Fruit fly (Drosophila melanogaster): ENCODE data around the gene CG31007.

Gene CG31007

dm6 chr3R:30992357-30992756, at the start of gene CG31007:
Gene CG31007, minus strand, starts transcription at chr3R:30992457.
- TF ChIP-seq CG14711 (tag; optimal IDR thresholded peaks at IDR 0.05) = no peak
- TF ChIP-seq CG5204 (GFP tag; optimal IDR thresholded peaks at IDR 0.05) = no peak
- TF ChIP-seq Crg-1 (GFP tag; optimal IDR thresholded peaks at IDR 0.05) = no peak
- no peak for TF ChIP-seq CG12768 (GFP tag; optimal IDR thresholded peaks at IDR 0.05)
- TF ChIP-seq cic (GFP tag; optimal IDR thresholded peaks at IDR 0.05) = no peak
- no peak for TF ChIP-seq bab1 (GFP tag; optimal IDR thresholded peaks at IDR 0.05)
- TF ChIP-seq CG7101 (tag; optimal IDR thresholded peaks at IDR 0.05) = no peak
- no peak for TF ChIP-seq tj (GFP tag; optimal IDR thresholded peaks at IDR 0.05)
- TF ChIP-seq CG7045 (GFP tag; optimal IDR thresholded peaks at IDR 0.05) = no peak
- no peak for TF ChIP-seq ovo (GFP tag; optimal IDR thresholded peaks at IDR 0.05)
- TF ChIP-seq kay (GFP tag; ENCODE audit: borderline replicate concordance) = no peak
- no peak for TF ChIP-seq Clk (GFP tag; optimal IDR thresholded peaks at IDR 0.05)
- TF ChIP-seq CG11617 (GFP tag; optimal IDR thresholded peaks at IDR 0.05) = no peak
- no peak for TF ChIP-seq cnc (optimal IDR thresholded peaks at IDR 0.05)
- no peak for TF ChIP-seq CG1620 (GFP tag; optimal IDR thresholded peaks at IDR 0.05)
- no peak for TF ChIP-seq toe (GFP tag; optimal IDR thresholded peaks at IDR 0.05)
- no peak for TF ChIP-seq Hr96 (GFP tag; optimal IDR thresholded peaks at IDR 0.05)
- TF ChIP-seq pad (GFP tag; optimal IDR thresholded peaks at IDR 0.05) = no peak
- TF ChIP-seq CG33017 (tag; optimal IDR thresholded peaks at IDR 0.05) = no peak

- TF ChIP-seq tj (GFP tag; optimal IDR thresholded peaks at IDR 0.05) (no peak), Clk (GFP tag; optimal IDR thresholded peaks at IDR 0.05) (no peak), CG7045 (GFP tag; optimal IDR thresholded peaks at IDR 0.05) (no peak), cic (GFP tag; optimal IDR thresholded peaks at IDR 0.05) (no peak)
Measured at dm6 chr3R:31038473-31039424, 46.5 kb upstream of the CG31007 start, which contains the start of gene CanA1. Gene CanA1, plus strand, starts transcription at chr3R:31039374.

- no peak for TF ChIP-seq bab1 (GFP tag; optimal IDR thresholded peaks at IDR 0.05)
- TF ChIP-seq CG14711 (tag; optimal IDR thresholded peaks at IDR 0.05) = no peak
- TF ChIP-seq CG12768 (GFP tag; optimal IDR thresholded peaks at IDR 0.05) = no peak
Measured at dm6 chr3R:31035046-31035445, 42.8 kb upstream of the CG31007 start, which contains the start of gene CG33773. Gene CG33773, plus strand, starts transcription at chr3R:31035346.

dm6 chr3R:31020762-31021161, 28.5 kb upstream of the CG31007 start:
- no peak for TF ChIP-seq ovo (GFP tag; optimal IDR thresholded peaks at IDR 0.05)
- no peak for TF ChIP-seq bab1 (GFP tag; optimal IDR thresholded peaks at IDR 0.05)

- TF ChIP-seq tj (GFP tag; optimal IDR thresholded peaks at IDR 0.05) = no peak
- no peak for TF ChIP-seq cnc (optimal IDR thresholded peaks at IDR 0.05)
- no peak for TF ChIP-seq CG12768 (GFP tag; optimal IDR thresholded peaks at IDR 0.05)
- TF ChIP-seq CG33017 (tag; optimal IDR thresholded peaks at IDR 0.05) = no peak
- no peak for TF ChIP-seq Hr96 (GFP tag; optimal IDR thresholded peaks at IDR 0.05)
- TF ChIP-seq CG5204 (GFP tag; optimal IDR thresholded peaks at IDR 0.05) = no peak
- TF ChIP-seq CG7101 (tag; optimal IDR thresholded peaks at IDR 0.05) = no peak
- TF ChIP-seq CG14711 (tag; optimal IDR thresholded peaks at IDR 0.05) = no peak
- TF ChIP-seq kay (GFP tag; ENCODE audit: borderline replicate concordance) = no peak
Measured at dm6 chr3R:31019662-31020061, 27.4 kb upstream of the CG31007 start.

dm6 chr3R:31016715-31017114, 24.5 kb upstream of the CG31007 start, which contains the start of gene 5-HT7:
Gene 5-HT7, minus strand, starts transcription at chr3R:31016875.
- TF ChIP-seq Clk (GFP tag; optimal IDR thresholded peaks at IDR 0.05) = no peak
- peak; percentile 95 for TF ChIP-seq pad (GFP tag; optimal IDR thresholded peaks at IDR 0.05)

dm6 chr3R:31010086-31010485, 17.8 kb upstream of the CG31007 start:
- TF ChIP-seq tj (GFP tag; optimal IDR thresholded peaks at IDR 0.05) (no peak), Clk (GFP tag; optimal IDR thresholded peaks at IDR 0.05) (no peak), pad (GFP tag; optimal IDR thresholded peaks at IDR 0.05) (no peak), CG7101 (tag; optimal IDR thresholded peaks at IDR 0.05) (no peak), Crg-1 (GFP tag; optimal IDR thresholded peaks at IDR 0.05) (no peak), Hr96 (GFP tag; optimal IDR thresholded peaks at IDR 0.05) (no peak), CG33017 (tag; optimal IDR thresholded peaks at IDR 0.05) (no peak), cnc (optimal IDR thresholded peaks at IDR 0.05) (no peak), kay (GFP tag; ENCODE audit: borderline replicate concordance) (no peak), CG14711 (tag; optimal IDR thresholded peaks at IDR 0.05) (no peak), ovo (GFP tag; optimal IDR thresholded peaks at IDR 0.05) (no peak), CG5204 (GFP tag; optimal IDR thresholded peaks at IDR 0.05) (no peak), bab1 (GFP tag; optimal IDR thresholded peaks at IDR 0.05) (no peak), CG12768 (GFP tag; optimal IDR thresholded peaks at IDR 0.05) (no peak)

dm6 chr3R:31006599-31006998, 14.3 kb upstream of the CG31007 start:
- no peak for TF ChIP-seq CG7101 (tag; optimal IDR thresholded peaks at IDR 0.05)
- TF ChIP-seq CG11617 (GFP tag; optimal IDR thresholded peaks at IDR 0.05) = no peak
- TF ChIP-seq bab1 (GFP tag; optimal IDR thresholded peaks at IDR 0.05) = no peak
- TF ChIP-seq ovo (GFP tag; optimal IDR thresholded peaks at IDR 0.05) = no peak

Data from whole organism, adult.